Worm (Caenorhabditis elegans) whole organism, L1 larva: ENCODE results near the gene wrt-3.

ENCODE experiments used
- C04F5.9 ChIP-seq: sonication (generic microtip); optimal IDR thresholded peaks from 2 replicates; lab custom pipeline; 2016; ENCODE audit warnings: missing genetic modification characterization, missing compliant biosample characterization
- C16A3.4 ChIP-seq: fragments of 150-350 bp; optimal IDR thresholded peaks from 2 replicates; lab custom pipeline; 2014; ENCODE audit warnings: missing biosample characterization, missing genetic modification characterization
- F16B12.6 ChIP-seq: fragments of 150-350 bp; optimal IDR thresholded peaks from 2 replicates; lab custom pipeline; 2014; ENCODE audit warnings: missing biosample characterization, missing genetic modification characterization
- Y116A8C.19 ChIP-seq: sonication (generic microtip); optimal IDR thresholded peaks from 2 replicates; lab custom pipeline; 2016; ENCODE audit warnings: missing compliant biosample characterization, missing genetic modification characterization, borderline replicate concordance
- aha-1 ChIP-seq: fragments of 150-350 bp; optimal IDR thresholded peaks from 2 replicates; lab custom pipeline; 2014; ENCODE audit warnings: missing biosample characterization, missing genetic modification characterization
- alr-1 ChIP-seq: fragments of 200-800 bp; sonication (Bioruptor generic); optimal IDR thresholded peaks from 2 replicates; lab custom pipeline; 2018; ENCODE audit warnings: borderline replicate concordance, mild to moderate bottlenecking, missing genetic modification characterization, missing compliant biosample characterization
- ama-1 ChIP-seq: fragments of 150-350 bp; optimal IDR thresholded peaks from 2 replicates; lab custom pipeline; 2014
- ceh-8 ChIP-seq: fragments of 200-800 bp; sonication (Bioruptor generic); optimal IDR thresholded peaks from 2 replicates; lab custom pipeline; 2018; ENCODE audit warnings: mild to moderate bottlenecking, missing genetic modification characterization, moderate library complexity, missing compliant biosample characterization
- ceh-90 ChIP-seq: sonication (generic microtip); optimal IDR thresholded peaks from 2 replicates; lab custom pipeline; 2016; ENCODE audit warnings: missing genetic modification characterization, missing compliant biosample characterization
- ces-1 ChIP-seq: fragments of 150-350 bp; optimal IDR thresholded peaks from 2 replicates; lab custom pipeline; 2014; ENCODE audit warnings: missing biosample characterization, missing genetic modification reagents, missing genetic modification characterization
- dpl-1 ChIP-seq, 3 experiments: fragments of 150-350 bp in 2 of 3; sonication (generic microtip) in 1 of 3; optimal IDR thresholded peaks; 2 replicates each; lab custom pipeline; 2014 to 2017; ENCODE audit warnings: missing biosample characterization in 3 of 3, missing genetic modification characterization in 3 of 3, missing genetic modification reagents in 3 of 3
- efl-1 ChIP-seq, 4 experiments: fragments of 150-350 bp; optimal IDR thresholded peaks in 3 of 4; peaks in 1 of 4; 1 replicate in 1 of 4; 2 replicates in 3 of 4; lab custom pipeline; 2014; ENCODE audit warnings: missing biosample characterization in 2 of 4, missing genetic modification characterization in 2 of 4, missing genetic modification reagents in 2 of 4
- efl-3 ChIP-seq: fragments of 200-800 bp; sonication (Bioruptor generic); optimal IDR thresholded peaks from 2 replicates; lab custom pipeline; 2018; ENCODE audit warnings: mild to moderate bottlenecking, missing genetic modification characterization, missing compliant biosample characterization
- egl-27 ChIP-seq, 2 experiments: fragments of 150-350 bp in 1 of 2; sonication (generic microtip); optimal IDR thresholded peaks; 3 replicates each; lab custom pipeline; 2017 to 2018; ENCODE audit warnings: missing biosample characterization in 2 of 2, missing genetic modification characterization in 2 of 2, missing genetic modification reagents in 2 of 2
- fkh-10 ChIP-seq: sonication (generic microtip); optimal IDR thresholded peaks from 2 replicates; lab custom pipeline; 2017; ENCODE audit warnings: missing biosample characterization, missing genetic modification reagents, missing genetic modification characterization
- fkh-4 ChIP-seq: sonication (generic microtip); optimal IDR thresholded peaks from 2 replicates; lab custom pipeline; 2016; ENCODE audit warnings: missing compliant biosample characterization, missing genetic modification characterization, borderline replicate concordance
- fkh-8 ChIP-seq: sonication (generic microtip); optimal IDR thresholded peaks from 2 replicates; lab custom pipeline; 2016; ENCODE audit warnings: mild to moderate bottlenecking, missing genetic modification characterization, missing compliant biosample characterization
- fos-1 ChIP-seq: fragments of 150-350 bp; optimal IDR thresholded peaks from 2 replicates; lab custom pipeline; 2014; ENCODE audit warnings: missing biosample characterization, missing genetic modification characterization
- hlh-17 ChIP-seq: fragments of 200-800 bp; sonication (Bioruptor generic); optimal IDR thresholded peaks from 2 replicates; lab custom pipeline; 2018; ENCODE audit warnings: missing genetic modification characterization, mild to moderate bottlenecking, missing compliant biosample characterization, moderate library complexity, borderline replicate concordance
- hpl-2 ChIP-seq: fragments of 150-350 bp; optimal IDR thresholded peaks from 2 replicates; lab custom pipeline; 2014; ENCODE audit warnings: missing biosample characterization, missing genetic modification reagents, missing genetic modification characterization
- irx-1 ChIP-seq: sonication (generic microtip); optimal IDR thresholded peaks from 2 replicates; lab custom pipeline; 2016; ENCODE audit warnings: missing genetic modification characterization, missing compliant biosample characterization
- lin-13 ChIP-seq: fragments of 150-350 bp; optimal IDR thresholded peaks from 2 replicates; lab custom pipeline; 2014; ENCODE audit warnings: missing biosample characterization, missing genetic modification reagents, missing genetic modification characterization
- lin-14 ChIP-seq: fragments of 200-800 bp; sonication (Bioruptor generic); optimal IDR thresholded peaks from 2 replicates; lab custom pipeline; 2018; ENCODE audit warnings: mild to moderate bottlenecking, missing genetic modification characterization, moderate library complexity, missing compliant biosample characterization
- lin-15B ChIP-seq: fragments of 150-350 bp; sonication (generic microtip); optimal IDR thresholded peaks from 3 replicates; lab custom pipeline; 2014; ENCODE audit warnings: missing biosample characterization, missing genetic modification characterization
- lin-35 ChIP-seq, 2 experiments: fragments of 150-350 bp; optimal IDR thresholded peaks; 2 replicates each; lab custom pipeline; 2014; ENCODE audit warnings: missing biosample characterization in 2 of 2, missing genetic modification characterization in 2 of 2, missing genetic modification reagents in 2 of 2
- lin-39 ChIP-seq: fragments of 150-350 bp; optimal IDR thresholded peaks from 2 replicates; lab custom pipeline; 2014; ENCODE audit warnings: missing biosample characterization, missing genetic modification reagents, missing genetic modification characterization
- lir-3 ChIP-seq: sonication (generic microtip); optimal IDR thresholded peaks from 2 replicates; lab custom pipeline; 2016; ENCODE audit warnings: mild to moderate bottlenecking, missing genetic modification characterization, moderate library complexity, missing compliant biosample characterization; ENCODE audit not compliant: poor library complexity
- mdl-1 ChIP-seq, 2 experiments: fragments of 150-350 bp; optimal IDR thresholded peaks; 2 replicates each; lab custom pipeline; 2014 to 2017; ENCODE audit warnings: missing biosample characterization in 2 of 2, missing genetic modification characterization in 2 of 2, inconsistent platforms in 1 of 2
- mef-2 ChIP-seq: fragments of 150-350 bp; optimal IDR thresholded peaks from 2 replicates; lab custom pipeline; 2014; ENCODE audit warnings: missing biosample characterization, missing genetic modification characterization
- mep-1 ChIP-seq: fragments of 150-350 bp; optimal IDR thresholded peaks from 2 replicates; lab custom pipeline; 2014; ENCODE audit warnings: missing biosample characterization, missing genetic modification characterization
- nhr-12 ChIP-seq: sonication (generic microtip); optimal IDR thresholded peaks from 2 replicates; lab custom pipeline; 2017; ENCODE audit warnings: missing biosample characterization, missing genetic modification characterization
- nhr-19 ChIP-seq: fragments of 200-800 bp; sonication (Bioruptor generic); conservative IDR thresholded peaks from 2 replicates; pipeline ENCODE4 v1.3.6; 2022; ENCODE audit warnings: missing genetic modification characterization, missing compliant biosample characterization
- nhr-237 ChIP-seq: fragments of 150-350 bp; optimal IDR thresholded peaks from 2 replicates; lab custom pipeline; 2014; ENCODE audit warnings: missing biosample characterization, missing genetic modification characterization
- nhr-28 ChIP-seq: fragments of 150-350 bp; optimal IDR thresholded peaks from 2 replicates; lab custom pipeline; 2014; ENCODE audit warnings: missing biosample characterization, missing genetic modification characterization
- nhr-47 ChIP-seq: sonication (generic microtip); optimal IDR thresholded peaks from 2 replicates; lab custom pipeline; 2016; ENCODE audit warnings: mild to moderate bottlenecking, missing genetic modification characterization, moderate library complexity, missing compliant biosample characterization
- nhr-71 ChIP-seq: sonication (generic microtip); optimal IDR thresholded peaks from 2 replicates; lab custom pipeline; 2016; ENCODE audit warnings: mild to moderate bottlenecking, missing genetic modification characterization, moderate library complexity, missing compliant biosample characterization
- nhr-76 ChIP-seq: sonication (generic microtip); optimal IDR thresholded peaks from 2 replicates; lab custom pipeline; 2017; ENCODE audit warnings: missing biosample characterization, missing genetic modification characterization
- nhr-77 ChIP-seq: fragments of 150-350 bp; optimal IDR thresholded peaks from 2 replicates; lab custom pipeline; 2014; ENCODE audit warnings: missing biosample characterization, missing genetic modification characterization
- nhr-84 ChIP-seq: sonication (generic microtip); optimal IDR thresholded peaks from 2 replicates; lab custom pipeline; 2017; ENCODE audit warnings: missing biosample characterization, missing genetic modification characterization
- pag-3 ChIP-seq: sonication (generic microtip); optimal IDR thresholded peaks from 2 replicates; lab custom pipeline; 2017; ENCODE audit warnings: missing genetic modification characterization, mild to moderate bottlenecking, missing compliant biosample characterization, antibody characterized with exemption, borderline replicate concordance; ENCODE audit not compliant: insufficient read depth
- pax-3 ChIP-seq: fragments of 200-800 bp; sonication (Bioruptor generic); optimal IDR thresholded peaks from 2 replicates; lab custom pipeline; 2018; ENCODE audit warnings: mild to moderate bottlenecking, missing genetic modification characterization, moderate library complexity, missing compliant biosample characterization
- pqm-1 ChIP-seq: sonication (generic microtip); optimal IDR thresholded peaks from 3 replicates; lab custom pipeline; 2017; ENCODE audit warnings: missing biosample characterization, missing genetic modification characterization
- skn-1 ChIP-seq: fragments of 150-350 bp; optimal IDR thresholded peaks from 2 replicates; lab custom pipeline; 2014; ENCODE audit warnings: missing biosample characterization, missing genetic modification characterization
- sox-4 ChIP-seq: sonication (generic microtip); optimal IDR thresholded peaks from 2 replicates; lab custom pipeline; 2016; ENCODE audit warnings: missing genetic modification characterization, missing compliant biosample characterization
- sptf-1 ChIP-seq: fragments of 150-350 bp; optimal IDR thresholded peaks from 2 replicates; lab custom pipeline; 2014; ENCODE audit warnings: missing biosample characterization, missing genetic modification characterization
- swsn-7 ChIP-seq: sonication (generic microtip); optimal IDR thresholded peaks from 2 replicates; lab custom pipeline; 2016; ENCODE audit warnings: missing genetic modification characterization, missing compliant biosample characterization
- unc-130 ChIP-seq: fragments of 150-350 bp; optimal IDR thresholded peaks from 2 replicates; lab custom pipeline; 2017; ENCODE audit warnings: missing biosample characterization, missing genetic modification characterization, inconsistent platforms
- unc-30 ChIP-seq: sonication (generic microtip); optimal IDR thresholded peaks from 2 replicates; lab custom pipeline; 2017; ENCODE audit warnings: missing biosample characterization, missing genetic modification characterization
- unc-62 ChIP-seq: fragments of 150-350 bp; optimal IDR thresholded peaks from 2 replicates; lab custom pipeline; 2014; ENCODE audit warnings: missing biosample characterization, missing genetic modification reagents, missing genetic modification characterization
- unc-86 ChIP-seq: sonication (generic microtip); optimal IDR thresholded peaks from 2 replicates; lab custom pipeline; 2016; ENCODE audit warnings: missing genetic modification characterization, missing compliant biosample characterization
- zip-4 ChIP-seq: fragments of 200-800 bp; sonication (Bioruptor generic); optimal IDR thresholded peaks from 2 replicates; lab custom pipeline; 2018; ENCODE audit warnings: mild to moderate bottlenecking, missing genetic modification characterization, moderate library complexity, missing compliant biosample characterization
- ztf-4 ChIP-seq: fragments of 150-350 bp; optimal IDR thresholded peaks from 2 replicates; lab custom pipeline; 2014; ENCODE audit warnings: missing biosample characterization, missing genetic modification characterization

The wrt-3 gene

ce11 chrIV:9459224-9459781, 18.0 kb downstream of the wrt-3 start, which contains the start of gene copb-2 (continued):
- TF ChIP-seq unc-86 (tag; lab: Kevin White, UChicago) = peak; percentile 34
- no peak for TF ChIP-seq sox-4
- no peak for TF ChIP-seq ces-1
- TF ChIP-seq lin-39 (tag; lab: Kevin White, UChicago) = peak; percentile 21
- TF ChIP-seq lin-13 (GFP tag; lab: Kevin White, UChicago) = peak; percentile 49
- no peak for TF ChIP-seq nhr-237 (tag; lab: Kevin White, UChicago)
- TF ChIP-seq alr-1 = no peak
- no peak for TF ChIP-seq lir-3 (tag; lab: Kevin White, UChicago)
- no peak for TF ChIP-seq sptf-1 (tag; lab: Kevin White, UChicago)
- TF ChIP-seq ztf-4 = no peak
- TF ChIP-seq ceh-8 (GFP tag; lab: Kevin White, UChicago) = no peak
- no peak for TF ChIP-seq pqm-1 (tag; lab: Kevin White, UChicago)
- TF ChIP-seq fos-1 (tag; lab: Kevin White, UChicago) = no peak
- no peak for TF ChIP-seq unc-62
- peak; percentile 78 for TF ChIP-seq nhr-71 (tag; lab: Kevin White, UChicago)
- TF ChIP-seq irx-1 (tag; lab: Kevin White, UChicago) = no peak
- TF ChIP-seq nhr-47 (tag; lab: Kevin White, UChicago) = peak; percentile 67
- no peak for TF ChIP-seq nhr-84 (tag; lab: Kevin White, UChicago)
- TF ChIP-seq mdl-1 (tag; optimal IDR thresholded peaks at IDR 0.05; lab: Kevin White, UChicago) = peak in 1 of 2 experiments; percentile 48
- TF ChIP-seq F16B12.6 (tag; lab: Kevin White, UChicago) = peak; percentile 42
- no peak for TF ChIP-seq egl-27 (tag; optimal IDR thresholded peaks at IDR 0.05; lab: Kevin White, UChicago)
- no peak for TF ChIP-seq fkh-8 (tag; lab: Kevin White, UChicago)
- TF ChIP-seq ceh-90 (tag; lab: Kevin White, UChicago) = no peak
- TF ChIP-seq fkh-10 (GFP tag; lab: Kevin White, UChicago) = no peak
- TF ChIP-seq zip-4 = no peak
- TF ChIP-seq lin-14 (GFP tag; lab: Kevin White, UChicago) = peak; percentile 93
- peak; percentile 61 for TF ChIP-seq swsn-7 (tag; lab: Kevin White, UChicago)
- TF ChIP-seq lin-35 (GFP tag; optimal IDR thresholded peaks at IDR 0.05; lab: Kevin White, UChicago) = peak; percentile 71 to 76
- TF ChIP-seq hpl-2 (GFP tag; lab: Kevin White, UChicago) = no peak
- TF ChIP-seq Y116A8C.19 = no peak
- no peak for TF ChIP-seq unc-130 (tag; lab: Kevin White, UChicago)
- TF ChIP-seq C16A3.4 (tag; lab: Kevin White, UChicago) = peak; percentile 48
- TF ChIP-seq fkh-4 (tag; lab: Kevin White, UChicago) = no peak
- no peak for TF ChIP-seq efl-3 (GFP tag; lab: Kevin White, UChicago)
- no peak for TF ChIP-seq pax-3 (tag; lab: Kevin White, UChicago)
- TF ChIP-seq pag-3 (tag; lab: Kevin White, UChicago) = no peak
- no peak for TF ChIP-seq ama-1 (lab: Kevin White, UChicago)
- peak; percentile 82 for TF ChIP-seq mep-1
- TF ChIP-seq mef-2 (tag; lab: Kevin White, UChicago) = no peak
- TF ChIP-seq unc-30 = no peak
- no peak for TF ChIP-seq lin-15B (tag; lab: Kevin White, UChicago)
- no peak for TF ChIP-seq aha-1
- TF ChIP-seq nhr-28 (tag; lab: Kevin White, UChicago) = no peak
- TF ChIP-seq dpl-1 (GFP tag; optimal IDR thresholded peaks at IDR 0.05; lab: Kevin White, UChicago) = peak; percentile 40 to 74 (median 63)
- peak; percentile 37 for TF ChIP-seq skn-1 (tag; lab: Kevin White, UChicago)
- TF ChIP-seq hlh-17 = no peak
- no peak; the same call in none of the 2 replicates for TF ChIP-seq nhr-19 (GFP tag; lab: Robert Waterston, UW)
- TF ChIP-seq nhr-77 (tag; lab: Kevin White, UChicago) = peak; percentile 5
- no peak for TF ChIP-seq nhr-76 (tag; lab: Kevin White, UChicago)
- TF ChIP-seq efl-1 (optimal IDR thresholded peaks at IDR 0.05; lab: Kevin White, UChicago) = peak; percentile 78 to 83
- TF ChIP-seq efl-1 (GFP tag; optimal IDR thresholded peaks at IDR 0.05 in 1 of 2; lab: Kevin White, UChicago) = peak; percentile 67 to 94
- no peak for TF ChIP-seq nhr-12 (tag; lab: Kevin White, UChicago)
- TF ChIP-seq C04F5.9 = peak; percentile 21
